Worm (Caenorhabditis elegans) whole organism, mixed stage, embryonic: ENCODE measurements around the gene B0218.7.

Experiments
- lsy-2 ChIP-seq: fragments of 150-350 bp; optimal IDR thresholded peaks from 2 replicates; lab custom pipeline; 2014; ENCODE audit warnings: missing biosample characterization, missing genetic modification characterization
- nhr-2 ChIP-seq: fragments of 150-350 bp; optimal IDR thresholded peaks from 2 replicates; lab custom pipeline; 2014; ENCODE audit warnings: missing biosample characterization, missing genetic modification characterization
- ztf-11 ChIP-seq: fragments of 150-350 bp; optimal IDR thresholded peaks from 2 replicates; lab custom pipeline; 2014; ENCODE audit warnings: missing biosample characterization, missing genetic modification characterization

DNA sequence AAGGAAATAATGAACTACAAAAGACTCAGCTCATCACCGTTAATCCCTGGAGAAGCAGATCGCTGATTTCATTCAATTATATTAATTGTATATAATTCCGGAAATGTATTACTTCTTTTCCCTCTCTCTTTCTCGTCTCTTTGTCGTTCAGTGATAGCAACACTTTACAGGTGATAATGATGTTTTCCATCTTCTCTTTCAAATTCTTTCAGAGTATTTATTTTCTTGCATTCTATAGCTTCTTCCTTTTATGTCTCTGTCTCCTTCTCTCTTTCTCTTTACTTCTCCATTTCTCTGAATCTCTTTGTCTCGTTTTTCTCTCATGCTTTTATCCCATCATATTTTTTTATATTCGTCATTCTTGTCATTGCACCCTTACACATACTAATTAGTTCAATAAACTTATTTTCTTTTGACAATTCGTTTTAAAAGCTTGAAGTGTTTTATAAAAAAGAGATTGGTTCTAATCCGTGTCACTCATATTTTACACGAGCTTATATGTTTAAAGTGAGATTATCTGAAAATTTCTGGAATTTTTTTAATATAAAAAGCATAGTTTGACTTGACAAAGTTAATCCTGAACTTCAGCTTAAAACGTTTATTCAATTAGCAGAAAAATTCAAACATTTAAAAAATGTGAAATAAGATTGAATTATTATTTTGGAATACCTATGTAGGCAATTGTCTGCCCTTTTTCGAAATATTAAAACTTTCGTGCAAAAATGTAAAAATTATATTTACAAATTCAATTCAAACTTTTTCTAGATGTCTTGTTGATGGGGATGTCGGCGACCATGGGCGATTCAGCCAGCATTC lies 22.9 kb downstream of the B0218.7 start, which contains the start of gene pmk-2:
- no peak for TF ChIP-seq lsy-2 (tag; lab: Kevin White, UChicago)
- no peak for TF ChIP-seq nhr-2 (tag; lab: Kevin White, UChicago)
- TF ChIP-seq ztf-11 (tag; lab: Kevin White, UChicago): no peak
